Worm (Caenorhabditis elegans) whole organism, L4 larva: Measurements from ENCODE around the gene T02H6.5.

Source experiments
- F10B5.3 ChIP-seq: sonication (generic microtip); optimal IDR thresholded peaks from 2 replicates; lab custom pipeline; 2016; ENCODE audit warnings: mild to moderate bottlenecking, missing genetic modification characterization, missing compliant biosample characterization
- ZK337.2 ChIP-seq: fragments of 200-800 bp; sonication (Bioruptor generic); IDR thresholded peaks from 2 replicates; pipeline ENCODE4 v1.3.6; 2022; ENCODE audit warnings: missing genetic modification reagents, missing genetic modification characterization, missing compliant biosample characterization
- ZK546.5 ChIP-seq, 2 experiments: sonication (generic microtip); optimal IDR thresholded peaks; 2 replicates each; lab custom pipeline; 2017; ENCODE audit warnings: missing biosample characterization in 2 of 2, missing genetic modification characterization in 2 of 2
- aha-1 ChIP-seq: fragments of 150-350 bp; peaks from one replicate; lab custom pipeline; 2014; ENCODE audit warnings: missing biosample characterization, missing genetic modification characterization
- aly-2 ChIP-seq: sonication (generic microtip); optimal IDR thresholded peaks from 2 replicates; lab custom pipeline; 2018; ENCODE audit warnings: missing biosample characterization, missing genetic modification characterization
- arid-1 ChIP-seq: fragments of 200-800 bp; sonication (Bioruptor generic); conservative IDR thresholded peaks from 2 replicates; pipeline ENCODE4 v1.3.6; 2022; ENCODE audit warnings: missing genetic modification reagents, missing genetic modification characterization, missing compliant biosample characterization
- ceh-20 ChIP-seq: fragments of 200-800 bp; sonication (Bioruptor generic); IDR thresholded peaks from 2 replicates; pipeline ENCODE4 v1.3.6; 2022; ENCODE audit warnings: missing genetic modification reagents, missing genetic modification characterization, missing compliant biosample characterization
- ceh-28 ChIP-seq: fragments of 150-350 bp; optimal IDR thresholded peaks from 2 replicates; lab custom pipeline; 2014; ENCODE audit warnings: missing biosample characterization, missing genetic modification reagents, missing genetic modification characterization
- cey-2 ChIP-seq: sonication (generic microtip); optimal IDR thresholded peaks from 3 replicates; lab custom pipeline; 2017; ENCODE audit warnings: missing genetic modification characterization, mild to moderate bottlenecking, missing compliant biosample characterization, antibody characterized with exemption, borderline replicate concordance; ENCODE audit not compliant: insufficient read depth
- daf-12 ChIP-seq: fragments of 150-350 bp; optimal IDR thresholded peaks from 2 replicates; lab custom pipeline; 2014; ENCODE audit warnings: missing biosample characterization, missing genetic modification reagents, missing genetic modification characterization
- dmd-9 ChIP-seq: fragments of 200-800 bp; sonication (Bioruptor generic); IDR thresholded peaks from 2 replicates; pipeline ENCODE4 v1.3.6; 2022; ENCODE audit warnings: missing genetic modification reagents, missing genetic modification characterization, missing compliant biosample characterization
- gei-8 ChIP-seq: fragments of 200-800 bp; sonication (Bioruptor generic); optimal IDR thresholded peaks from 2 replicates; lab custom pipeline; 2018; ENCODE audit warnings: mild to moderate bottlenecking, missing genetic modification characterization, missing compliant biosample characterization
- hif-1 ChIP-seq, 2 experiments: sonication (generic microtip); optimal IDR thresholded peaks; 2 replicates each; lab custom pipeline; 2016 to 2017; ENCODE audit warnings: missing compliant biosample characterization in 2 of 2, missing genetic modification characterization in 2 of 2, missing genetic modification reagents in 2 of 2, missing genotype in 2 of 2, mild to moderate bottlenecking in 1 of 2
- hmg-1.1 ChIP-seq: fragments of 200-800 bp; sonication (Bioruptor generic); IDR thresholded peaks from 2 replicates; pipeline ENCODE4 v1.3.6; 2022; ENCODE audit warnings: missing genetic modification reagents, missing genetic modification characterization, missing compliant biosample characterization
- lim-7 ChIP-seq: fragments of 200-800 bp; sonication (Bioruptor generic); IDR thresholded peaks from 2 replicates; pipeline ENCODE4 v1.3.6; 2022; ENCODE audit warnings: missing genetic modification characterization, missing compliant biosample characterization
- lin-1 ChIP-seq: fragments of 200-800 bp; sonication (Bioruptor generic); IDR thresholded peaks from 2 replicates; pipeline ENCODE4 v1.3.6; 2022; ENCODE audit warnings: missing genetic modification reagents, missing genetic modification characterization, missing compliant biosample characterization
- lir-3 ChIP-seq: sonication (generic microtip); optimal IDR thresholded peaks from 2 replicates; lab custom pipeline; 2016; ENCODE audit warnings: mild to moderate bottlenecking, missing genetic modification characterization, missing compliant biosample characterization
- madf-5 ChIP-seq, 2 experiments: fragments of 200-800 bp; sonication (Bioruptor generic); IDR thresholded peaks; 2 replicates each; pipeline ENCODE4 v1.3.6; 2022; ENCODE audit warnings: missing compliant biosample characterization in 2 of 2, missing genetic modification characterization in 2 of 2
- mep-1 ChIP-seq: fragments of 150-350 bp; sonication (generic microtip); optimal IDR thresholded peaks from 3 replicates; lab custom pipeline; 2014; ENCODE audit warnings: missing biosample characterization, missing genetic modification characterization
- mxl-2 ChIP-seq: fragments of 200-800 bp; sonication (Bioruptor generic); conservative IDR thresholded peaks from 2 replicates; pipeline ENCODE4 v1.3.6; 2022; ENCODE audit warnings: missing genetic modification reagents, missing genetic modification characterization, missing compliant biosample characterization
- mxl-3 ChIP-seq: fragments of 200-800 bp; sonication (Bioruptor generic); optimal IDR thresholded peaks from 2 replicates; lab custom pipeline; 2018; ENCODE audit warnings: mild to moderate bottlenecking, missing genetic modification characterization, missing compliant biosample characterization
- nhr-10 ChIP-seq: fragments of 150-350 bp; optimal IDR thresholded peaks from 2 replicates; lab custom pipeline; 2014; ENCODE audit warnings: missing biosample characterization, missing genetic modification characterization
- nhr-11 ChIP-seq: fragments of 150-350 bp; optimal IDR thresholded peaks from 2 replicates; lab custom pipeline; 2014; ENCODE audit warnings: missing biosample characterization, missing genetic modification characterization
- nhr-237 ChIP-seq: sonication (generic microtip); optimal IDR thresholded peaks from 2 replicates; lab custom pipeline; 2017; ENCODE audit warnings: missing biosample characterization, missing genetic modification characterization
- nhr-25 ChIP-seq: sonication (generic microtip); optimal IDR thresholded peaks from 2 replicates; lab custom pipeline; 2017; ENCODE audit warnings: missing genetic modification characterization, mild to moderate bottlenecking, missing compliant biosample characterization, antibody characterized with exemption, moderate library complexity, borderline replicate concordance; ENCODE audit not compliant: insufficient read depth
- nhr-41 ChIP-seq: fragments of 200-800 bp; sonication (Bioruptor generic); IDR thresholded peaks from 2 replicates; pipeline ENCODE4 v1.3.6; 2022; ENCODE audit warnings: missing genetic modification reagents, missing genetic modification characterization, missing compliant biosample characterization
- nhr-48 ChIP-seq: sonication (generic microtip); optimal IDR thresholded peaks from 2 replicates; lab custom pipeline; 2016; ENCODE audit warnings: mild to moderate bottlenecking, missing genetic modification characterization, missing compliant biosample characterization
- php-3 ChIP-seq: fragments of 200-800 bp; sonication (Bioruptor generic); IDR thresholded peaks from 2 replicates; pipeline ENCODE4 v1.3.6; 2022; ENCODE audit warnings: missing genetic modification reagents, missing genetic modification characterization, missing compliant biosample characterization
- pqm-1 ChIP-seq: sonication (generic microtip); optimal IDR thresholded peaks from 2 replicates; lab custom pipeline; 2017; ENCODE audit warnings: missing biosample characterization, missing genetic modification characterization
- skn-1 ChIP-seq: fragments of 150-350 bp; optimal IDR thresholded peaks from 2 replicates; lab custom pipeline; 2014; ENCODE audit warnings: missing biosample characterization, missing genetic modification characterization
- spr-3 ChIP-seq: fragments of 200-800 bp; sonication (Bioruptor generic); optimal IDR thresholded peaks from 2 replicates; lab custom pipeline; 2018; ENCODE audit warnings: mild to moderate bottlenecking, missing genetic modification characterization, missing compliant biosample characterization
- unc-62 ChIP-seq, 3 experiments: fragments of 150-350 bp in 1 of 3; sonication (generic microtip); optimal IDR thresholded peaks in 2 of 3; peaks in 1 of 3; 1 replicate in 1 of 3; 2 replicates in 2 of 3; lab custom pipeline; 2014 to 2017; ENCODE audit warnings: missing biosample characterization in 3 of 3, missing genetic modification characterization in 3 of 3, missing genetic modification reagents in 3 of 3, missing genotype in 1 of 3
- zag-1 ChIP-seq: fragments of 150-350 bp; optimal IDR thresholded peaks from 2 replicates; lab custom pipeline; 2014; ENCODE audit warnings: missing biosample characterization, missing genetic modification characterization
- zfp-2 ChIP-seq: sonication (generic microtip); optimal IDR thresholded peaks from 2 replicates; lab custom pipeline; 2016; ENCODE audit warnings: mild to moderate bottlenecking, missing genetic modification characterization, missing compliant biosample characterization
- ztf-11 ChIP-seq: fragments of 150-350 bp; optimal IDR thresholded peaks from 2 replicates; lab custom pipeline; 2014; ENCODE audit warnings: missing biosample characterization, missing genetic modification characterization

The T02H6.5 gene

DNA sequence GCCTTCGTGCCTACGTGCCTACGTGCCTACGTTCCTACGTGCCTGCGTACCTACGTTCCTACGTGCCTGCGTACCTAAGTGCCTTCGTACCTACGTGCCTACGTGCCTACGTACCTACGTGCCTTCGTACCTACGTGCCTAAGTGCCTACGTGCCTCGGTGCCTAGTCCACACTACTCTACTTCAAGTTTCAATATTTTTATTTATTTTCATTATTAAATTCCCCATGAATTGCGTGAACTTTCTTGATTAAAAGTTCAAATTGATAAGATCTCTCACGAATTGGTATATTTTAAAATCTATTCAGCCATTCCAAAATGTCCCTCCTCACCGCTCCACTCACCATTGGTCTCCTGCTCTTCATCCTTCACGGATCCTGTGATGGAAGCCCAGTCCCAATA is 10.8 kb upstream of the T02H6.5 start, which contains the start of gene Y39F10C.3:
TSS of gene Y39F10C.3 (plus strand) at position 301 of the 400 bp plus-strand sequence.
- no peak for TF ChIP-seq mxl-3 (GFP tag; lab: Kevin White, UChicago)
- peak in 1 of 2 experiments; percentile 66 for TF ChIP-seq unc-62 (GFP tag; optimal IDR thresholded peaks at IDR 0.05 in 1 of 2; lab: Kevin White, UChicago)
- no peak for TF ChIP-seq unc-62 (tag; optimal IDR thresholded peaks at IDR 0.05; lab: Kevin White, UChicago)

ce11 chrII:675303-675702 is 9.6 kb upstream of the T02H6.5 start, which contains the start of gene Y39F10C.1:
TSS of gene Y39F10C.1 (plus strand) at chrII:675603.
- TF ChIP-seq ztf-11 (tag; lab: Kevin White, UChicago) (no peak), spr-3 (GFP tag; lab: Kevin White, UChicago) (no peak), dmd-9 (GFP tag; lab: Robert Waterston, UW) (no peak), arid-1 (no peak), hif-1 (tag; optimal IDR thresholded peaks at IDR 0.05; lab: Kevin White, UChicago) (no peak), cey-2 (tag; lab: Kevin White, UChicago) (no peak), nhr-25 (no peak), daf-12 (tag; lab: Kevin White, UChicago) (no peak), F10B5.3 (tag; lab: Kevin White, UChicago) (no peak), aly-2 (tag; lab: Kevin White, UChicago) (no peak), mxl-3 (GFP tag; lab: Kevin White, UChicago) (no peak), aha-1 (tag; lab: Kevin White, UChicago) (no peak), madf-5 (GFP tag; IDR thresholded peaks at IDR 0.05; lab: Robert Waterston, UW) (no peak), gei-8 (no peak), lin-1 (GFP tag; lab: Robert Waterston, UW) (no peak), pqm-1 (tag; lab: Kevin White, UChicago) (no peak), skn-1 (tag; lab: Kevin White, UChicago) (no peak), mxl-2 (GFP tag; lab: Robert Waterston, UW) (no peak), php-3 (GFP tag; lab: Robert Waterston, UW) (no peak)

DNA sequence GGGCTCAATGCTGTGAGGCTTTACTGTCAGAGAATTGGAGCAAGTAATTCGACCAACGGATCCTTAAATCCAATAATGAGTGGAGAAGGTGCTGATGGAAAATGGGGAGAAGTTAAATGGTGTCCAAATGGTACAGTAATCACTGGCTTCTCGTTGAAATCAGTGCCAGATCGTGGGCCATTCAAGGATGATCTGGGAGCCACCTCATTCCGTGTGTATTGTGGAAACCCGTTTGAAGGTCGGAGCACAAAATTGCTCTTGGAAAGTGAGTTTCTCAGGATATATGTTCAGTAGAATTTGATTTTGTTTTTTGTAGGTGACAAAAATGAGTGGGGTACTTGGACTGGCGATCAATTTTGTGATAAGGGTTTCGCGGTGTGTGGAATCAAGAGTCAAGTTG is 9.1 kb upstream of the T02H6.5 start:
- TF ChIP-seq nhr-48 (tag; lab: Kevin White, UChicago) (no peak), nhr-11 (tag; lab: Kevin White, UChicago) (no peak), nhr-10 (tag; lab: Kevin White, UChicago) (no peak), nhr-41 (GFP tag; lab: Robert Waterston, UW) (no peak), hmg-1.1 (GFP tag; lab: Robert Waterston, UW) (no peak), unc-62 (GFP tag; optimal IDR thresholded peaks at IDR 0.05 in 1 of 2; lab: Kevin White, UChicago) (peak in 1 of 2 experiments; percentile 93), unc-62 (tag; optimal IDR thresholded peaks at IDR 0.05; lab: Kevin White, UChicago) (no peak)

DNA sequence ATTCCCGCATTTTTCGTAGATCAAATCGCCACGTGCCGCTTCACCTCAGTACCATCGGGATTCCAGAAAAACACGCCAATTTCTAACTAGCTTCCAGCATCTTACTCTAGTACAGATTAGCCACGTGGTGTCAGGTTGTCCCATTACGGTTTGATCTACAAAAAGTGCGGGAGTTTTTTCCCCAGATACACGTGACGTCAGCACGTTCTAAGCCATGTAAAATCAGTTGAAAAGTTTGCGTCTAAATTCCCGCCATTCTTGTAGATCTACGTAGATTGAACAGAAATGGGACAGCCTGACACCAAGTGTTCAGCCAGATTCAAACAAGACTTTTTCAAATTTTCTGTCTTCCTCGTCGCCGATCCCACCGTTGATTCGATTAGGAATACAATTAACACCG is 6.3 kb upstream of the T02H6.5 start, which contains the start of gene T02H6.9:
TSS of gene T02H6.9 (plus strand) at position 301 of the 400 bp plus-strand sequence.
- no peak for TF ChIP-seq lim-7 (GFP tag; lab: Robert Waterston, UW)
- no peak for TF ChIP-seq nhr-237 (tag; lab: Kevin White, UChicago)
- no peak for TF ChIP-seq aly-2 (tag; lab: Kevin White, UChicago)
- no peak for TF ChIP-seq zag-1 (tag; lab: Kevin White, UChicago)
- TF ChIP-seq ZK337.2: no peak
- no peak for TF ChIP-seq mep-1
- no peak for TF ChIP-seq aha-1 (tag; lab: Kevin White, UChicago)
- TF ChIP-seq daf-12 (tag; lab: Kevin White, UChicago): no peak
- no peak for TF ChIP-seq ceh-20 (GFP tag; lab: Robert Waterston, UW)
- TF ChIP-seq gei-8: no peak
- no peak for TF ChIP-seq zfp-2 (tag; lab: Kevin White, UChicago)
- TF ChIP-seq cey-2 (tag; lab: Kevin White, UChicago): no peak
- no peak for TF ChIP-seq pqm-1 (tag; lab: Kevin White, UChicago)
- no peak for TF ChIP-seq lir-3 (tag; lab: Kevin White, UChicago)
- no peak for TF ChIP-seq ceh-28 (tag; lab: Kevin White, UChicago)
- no peak for TF ChIP-seq php-3 (GFP tag; lab: Robert Waterston, UW)
- no peak for TF ChIP-seq nhr-11 (tag; lab: Kevin White, UChicago)
- no peak for TF ChIP-seq ZK546.5 (tag; optimal IDR thresholded peaks at IDR 0.05; lab: Kevin White, UChicago)
- no peak for TF ChIP-seq dmd-9 (GFP tag; lab: Robert Waterston, UW)
